Fruit fly (Drosophila melanogaster): ENCODE data around the gene CG9287.

Gene CG9287

dm6 chr2L:8717618-8718336, 38.2 kb upstream of the CG9287 start (continued):
- TF ChIP-seq Ets97D (GFP tag; optimal IDR thresholded peaks at IDR 0.05) (no peak), CkIIα-i1 (GFP tag; IDR thresholded peaks at IDR 0.05) (no peak), CG31224 (GFP tag; IDR thresholded peaks at IDR 0.05) (peak; percentile 76), sens-2 (GFP tag; IDR thresholded peaks at IDR 0.05) (no peak), CG12744 (GFP tag; optimal IDR thresholded peaks at IDR 0.05) (peak; percentile 55), CG2116 (GFP tag; optimal IDR thresholded peaks at IDR 0.05) (peak; percentile 76), CG6813 (GFP tag; optimal IDR thresholded peaks at IDR 0.05) (peak; percentile 83), NFAT (GFP tag; IDR thresholded peaks at IDR 0.05) (peak; percentile 32), Six4 (GFP tag; optimal IDR thresholded peaks at IDR 0.05) (peak; percentile 88), gt (GFP tag; IDR thresholded peaks at IDR 0.05) (no peak), zen (tag; optimal IDR thresholded peaks at IDR 0.05) (peak; percentile 60), Deaf1 (tag; optimal IDR thresholded peaks at IDR 0.05) (peak; percentile 80), CG10959 (GFP tag; IDR thresholded peaks at IDR 0.05) (no peak), Hr51 (GFP tag; optimal IDR thresholded peaks at IDR 0.05) (peak; percentile 60 to 96), cas (GFP tag; IDR thresholded peaks at IDR 0.05) (no peak; the same call in 1 of the 2 replicates), CG1647 (GFP tag; optimal IDR thresholded peaks at IDR 0.05) (no peak), tx (GFP tag; optimal IDR thresholded peaks at IDR 0.05) (peak; percentile 37), bowl (GFP tag; IDR thresholded peaks at IDR 0.05) (no peak), CG31441 (GFP tag; IDR thresholded peaks at IDR 0.05) (peak; percentile 94), emc (GFP tag; optimal IDR thresholded peaks at IDR 0.05) (peak; percentile 36), ham (GFP tag; IDR thresholded peaks at IDR 0.05) (no peak), CG17829 (tag; optimal IDR thresholded peaks at IDR 0.05) (peak; percentile 88), Dll (GFP tag; IDR thresholded peaks at IDR 0.05; ENCODE audit: partially characterized antibody) (peak; percentile 47; the same call in 1 of the 4 replicates), aop (GFP tag; IDR thresholded peaks at IDR 0.05) (peak; percentile 54; the same call in 1 of the 2 replicates), CG17912 (GFP tag; optimal IDR thresholded peaks at IDR 0.05) (no peak), Dfd (GFP tag; optimal IDR thresholded peaks at IDR 0.05) (peak in 1 of 2 experiments; percentile 83), sob (GFP tag; IDR thresholded peaks at IDR 0.05) (peak; percentile 77), Kr (GFP tag; optimal IDR thresholded peaks at IDR 0.05) (no peak), insv (GFP tag; optimal IDR thresholded peaks at IDR 0.05) (peak in 1 of 2 experiments; percentile 68), Hr39 (optimal IDR thresholded peaks at IDR 0.05) (no peak), CG42726 (GFP tag; IDR thresholded peaks at IDR 0.05; ENCODE audit: partially characterized antibody) (no peak), Med (GFP tag) (peak; percentile 90), CG9609 (GFP tag; optimal IDR thresholded peaks at IDR 0.05) (peak; percentile 29), fru (optimal IDR thresholded peaks at IDR 0.05) (no peak), Vsx1 (GFP tag; optimal IDR thresholded peaks at IDR 0.05) (peak; percentile 83), cwo (GFP tag; optimal IDR thresholded peaks at IDR 0.05) (peak; percentile 90), inv (GFP tag; IDR thresholded peaks at IDR 0.05; ENCODE audit: partially characterized antibody) (no peak), vvl (GFP tag; IDR thresholded peaks at IDR 0.05) (peak; percentile 86), CrebB (tag; optimal IDR thresholded peaks at IDR 0.05) (peak; percentile 66), dmrt11E (tag; optimal IDR thresholded peaks at IDR 0.05) (peak; percentile 74), Dref (GFP tag; IDR thresholded peaks at IDR 0.05) (no peak), Ptx1 (GFP tag; IDR thresholded peaks at IDR 0.05) (peak; percentile 84), CG14014 (GFP tag; IDR thresholded peaks at IDR 0.05) (peak; percentile 85), gfzf (GFP tag; optimal IDR thresholded peaks at IDR 0.05) (no peak), CG11560 (tag; IDR thresholded peaks at IDR 0.05) (peak; percentile 77; the same call in 2 of the 3 replicates), C15 (GFP tag; IDR thresholded peaks at IDR 0.05) (peak; percentile 52; the same call in 1 of the 3 replicates), prd (optimal IDR thresholded peaks at IDR 0.05) (no peak), prd (GFP tag; IDR thresholded peaks at IDR 0.05) (peak; percentile 74), CG17186 (GFP tag; optimal IDR thresholded peaks at IDR 0.05) (no peak), CG18011 (GFP tag; optimal IDR thresholded peaks at IDR 0.05) (peak; percentile 76)

Measured in whole organism, embryonic.